Worm (Caenorhabditis elegans) whole organism, mixed stage, embryonic: ENCODE results near the gene B0563.10.

Experiments used
- M03D4.4 ChIP-seq: sonication (generic microtip); optimal IDR thresholded peaks from 2 replicates; lab custom pipeline; 2017; ENCODE audit warnings: mild to moderate bottlenecking, missing genetic modification characterization, missing compliant biosample characterization
- bed-3 ChIP-seq: fragments of 200-800 bp; sonication (Bioruptor generic); optimal IDR thresholded peaks from 3 replicates; lab custom pipeline; 2018; ENCODE audit warnings: mild to moderate bottlenecking, missing genetic modification characterization, moderate library complexity, missing compliant biosample characterization
- blmp-1 ChIP-seq: fragments of 150-350 bp; optimal IDR thresholded peaks from 2 replicates; lab custom pipeline; 2014; ENCODE audit warnings: missing biosample characterization, missing genetic modification characterization
- ceh-39 ChIP-seq: fragments of 150-350 bp; optimal IDR thresholded peaks from 2 replicates; lab custom pipeline; 2014; ENCODE audit warnings: missing biosample characterization, missing genetic modification characterization
- ceh-43 ChIP-seq: fragments of 200-800 bp; sonication (Bioruptor generic); optimal IDR thresholded peaks from 2 replicates; lab custom pipeline; 2018; ENCODE audit warnings: mild to moderate bottlenecking, missing genetic modification characterization, moderate library complexity, missing compliant biosample characterization
- ceh-83 ChIP-seq: fragments of 200-800 bp; sonication (Bioruptor generic); optimal IDR thresholded peaks from 2 replicates; lab custom pipeline; 2018; ENCODE audit warnings: mild to moderate bottlenecking, missing genetic modification characterization, missing compliant biosample characterization
- ces-1 ChIP-seq: fragments of 150-350 bp; optimal IDR thresholded peaks from 2 replicates; lab custom pipeline; 2014; ENCODE audit warnings: missing biosample characterization, missing genetic modification reagents, missing genetic modification characterization
- cnd-1 ChIP-seq: fragments of 200-800 bp; sonication (Bioruptor generic); optimal IDR thresholded peaks from 2 replicates; lab custom pipeline; 2018; ENCODE audit warnings: mild to moderate bottlenecking, missing genetic modification characterization, missing compliant biosample characterization
- drap-1 ChIP-seq: fragments of 200-800 bp; sonication (Bioruptor generic); optimal IDR thresholded peaks from 3 replicates; lab custom pipeline; 2018; ENCODE audit warnings: mild to moderate bottlenecking, missing genetic modification characterization, missing compliant biosample characterization
- elt-1 ChIP-seq: sonication (generic microtip); optimal IDR thresholded peaks from 2 replicates; lab custom pipeline; 2017; ENCODE audit warnings: missing genetic modification characterization, mild to moderate bottlenecking, missing compliant biosample characterization, antibody characterized with exemption, moderate library complexity, borderline replicate concordance; ENCODE audit not compliant: insufficient read depth
- elt-3 ChIP-seq: fragments of 150-350 bp; optimal IDR thresholded peaks from 2 replicates; lab custom pipeline; 2014; ENCODE audit warnings: missing biosample characterization, missing genetic modification characterization
- flh-1 ChIP-seq: fragments of 200-800 bp; sonication (Bioruptor generic); optimal IDR thresholded peaks from 2 replicates; lab custom pipeline; 2018; ENCODE audit warnings: mild to moderate bottlenecking, missing genetic modification characterization, moderate library complexity, missing compliant biosample characterization
- ham-2 ChIP-seq: fragments of 200-800 bp; sonication (Bioruptor generic); optimal IDR thresholded peaks from 2 replicates; lab custom pipeline; 2018; ENCODE audit warnings: mild to moderate bottlenecking, missing genetic modification characterization, missing compliant biosample characterization
- hlh-1 ChIP-seq: fragments of 150-350 bp; optimal IDR thresholded peaks from 2 replicates; lab custom pipeline; 2014; ENCODE audit warnings: missing biosample characterization, missing genetic modification reagents, missing genetic modification characterization
- lin-13 ChIP-seq: fragments of 150-350 bp; optimal IDR thresholded peaks from 2 replicates; lab custom pipeline; 2014; ENCODE audit warnings: missing biosample characterization, missing genetic modification characterization
- lin-32 ChIP-seq: fragments of 200-800 bp; sonication (Bioruptor generic); optimal IDR thresholded peaks from 2 replicates; lab custom pipeline; 2018; ENCODE audit warnings: mild to moderate bottlenecking, missing genetic modification characterization, missing compliant biosample characterization
- mab-5 ChIP-seq: fragments of 150-350 bp; optimal IDR thresholded peaks from 2 replicates; lab custom pipeline; 2014; ENCODE audit warnings: missing biosample characterization, missing genetic modification characterization
- mep-1 ChIP-seq: fragments of 150-350 bp; optimal IDR thresholded peaks from 2 replicates; lab custom pipeline; 2017; ENCODE audit warnings: missing biosample characterization, missing genetic modification reagents, missing genetic modification characterization, inconsistent platforms
- mls-2 ChIP-seq: sonication (generic microtip); optimal IDR thresholded peaks from 2 replicates; lab custom pipeline; 2016; ENCODE audit warnings: mild to moderate bottlenecking, missing genetic modification characterization, moderate library complexity, missing compliant biosample characterization
- nhr-12 ChIP-seq: fragments of 150-350 bp; optimal IDR thresholded peaks from 2 replicates; lab custom pipeline; 2014; ENCODE audit warnings: missing biosample characterization, missing genetic modification characterization
- nhr-2 ChIP-seq: fragments of 150-350 bp; optimal IDR thresholded peaks from 2 replicates; lab custom pipeline; 2014; ENCODE audit warnings: missing biosample characterization, missing genetic modification characterization
- nhr-237 ChIP-seq: fragments of 150-350 bp; optimal IDR thresholded peaks from 2 replicates; lab custom pipeline; 2014; ENCODE audit warnings: missing biosample characterization, missing genetic modification characterization
- nhr-28 ChIP-seq: fragments of 150-350 bp; optimal IDR thresholded peaks from 2 replicates; lab custom pipeline; 2014; ENCODE audit warnings: missing biosample characterization, missing genetic modification characterization
- pha-4 ChIP-seq: fragments of 150-350 bp; optimal IDR thresholded peaks from 2 replicates; lab custom pipeline; 2018; ENCODE audit warnings: missing biosample characterization, missing genetic modification reagents, missing genetic modification characterization
- snpc-4 ChIP-seq: fragments of 150-350 bp; optimal IDR thresholded peaks from 2 replicates; lab custom pipeline; 2014; ENCODE audit warnings: missing biosample characterization, missing genetic modification characterization
- sptf-1 ChIP-seq: sonication (generic microtip); optimal IDR thresholded peaks from 2 replicates; lab custom pipeline; 2017; ENCODE audit warnings: mild to moderate bottlenecking, missing genetic modification characterization, moderate library complexity, missing compliant biosample characterization
- tbx-8 ChIP-seq: fragments of 200-800 bp; sonication (Bioruptor generic); optimal IDR thresholded peaks from 2 replicates; lab custom pipeline; 2018; ENCODE audit warnings: mild to moderate bottlenecking, missing genetic modification characterization, moderate library complexity, missing compliant biosample characterization
- unc-120 ChIP-seq: sonication (generic microtip); optimal IDR thresholded peaks from 2 replicates; lab custom pipeline; 2017; ENCODE audit warnings: missing genetic modification characterization, missing compliant biosample characterization; ENCODE audit not compliant: poor library complexity, severe bottlenecking
- unc-39 ChIP-seq: fragments of 150-350 bp; optimal IDR thresholded peaks from 2 replicates; lab custom pipeline; 2014; ENCODE audit warnings: missing biosample characterization, missing genetic modification characterization
- unc-62 ChIP-seq: fragments of 150-350 bp; optimal IDR thresholded peaks from 2 replicates; lab custom pipeline; 2014; ENCODE audit warnings: missing biosample characterization, missing genetic modification reagents, missing genetic modification characterization
- zip-8 ChIP-seq: fragments of 150-350 bp; optimal IDR thresholded peaks from 2 replicates; lab custom pipeline; 2014; ENCODE audit warnings: missing biosample characterization, missing genetic modification characterization
- ztf-11 ChIP-seq: fragments of 150-350 bp; optimal IDR thresholded peaks from 2 replicates; lab custom pipeline; 2014; ENCODE audit warnings: missing biosample characterization, missing genetic modification characterization

Gene B0563.10

DNA sequence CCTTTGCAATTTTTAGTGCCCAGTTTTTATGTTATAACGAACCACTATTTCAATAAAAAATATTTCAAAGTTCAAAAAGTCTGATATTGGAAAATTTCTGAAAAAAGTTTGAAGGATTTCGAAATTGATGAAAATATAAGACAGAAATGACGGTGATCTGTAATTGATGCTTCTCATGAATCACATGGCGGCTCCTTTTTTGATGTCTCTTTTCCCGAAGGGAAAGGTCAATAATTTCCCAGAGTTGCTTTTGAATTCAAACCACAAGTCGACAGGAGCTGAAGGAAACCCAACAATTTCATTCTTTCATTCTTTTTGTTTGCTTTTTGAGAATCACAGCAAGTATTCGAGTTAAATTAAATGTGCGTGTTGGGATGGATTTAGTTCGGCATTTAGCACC lies 5.2 kb upstream of the B0563.10 start, which contains the start of gene B0563.18:
TSS of gene B0563.18 (plus strand) at position 301 of the 400 bp plus-strand sequence.
- no peak for TF ChIP-seq ham-2 (GFP tag; lab: Kevin White, UChicago)
- no peak for TF ChIP-seq ceh-43 (GFP tag; lab: Kevin White, UChicago)
- no peak for TF ChIP-seq nhr-12 (tag; lab: Kevin White, UChicago)
- no peak for TF ChIP-seq elt-3 (tag; lab: Kevin White, UChicago)
- no peak for TF ChIP-seq unc-39
- TF ChIP-seq unc-120 (tag; lab: Kevin White, UChicago): no peak
- TF ChIP-seq ceh-39: no peak
- TF ChIP-seq lin-13 (tag; lab: Kevin White, UChicago): no peak
- no peak for TF ChIP-seq nhr-2 (tag; lab: Kevin White, UChicago)
- TF ChIP-seq nhr-237: no peak

DNA sequence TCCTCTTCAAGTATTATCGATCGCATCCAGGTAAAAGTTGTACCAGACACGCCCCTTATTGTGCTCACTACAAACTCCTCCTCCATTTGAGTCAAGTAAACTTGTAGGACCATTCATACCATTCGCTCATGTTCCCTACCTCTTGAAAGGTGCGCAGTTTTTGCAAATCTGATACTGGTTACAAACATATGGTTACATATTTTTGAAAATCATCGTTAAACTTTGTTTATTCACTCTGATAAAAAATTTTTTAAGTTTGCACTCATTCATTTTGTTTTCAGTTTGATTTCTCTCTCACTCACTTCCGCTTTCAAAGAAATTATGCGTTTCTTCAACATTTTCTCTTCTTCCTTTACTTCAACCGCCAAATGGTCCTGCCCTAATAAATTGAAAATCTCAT lies 4.2 kb upstream of the B0563.10 start, which contains the start of gene B0563.1:
TSS of gene B0563.1 (plus strand) at position 301 of the 400 bp plus-strand sequence.
- TF ChIP-seq hlh-1 (no peak), lin-13 (tag; lab: Kevin White, UChicago) (no peak), ham-2 (GFP tag; lab: Kevin White, UChicago) (no peak)

DNA sequence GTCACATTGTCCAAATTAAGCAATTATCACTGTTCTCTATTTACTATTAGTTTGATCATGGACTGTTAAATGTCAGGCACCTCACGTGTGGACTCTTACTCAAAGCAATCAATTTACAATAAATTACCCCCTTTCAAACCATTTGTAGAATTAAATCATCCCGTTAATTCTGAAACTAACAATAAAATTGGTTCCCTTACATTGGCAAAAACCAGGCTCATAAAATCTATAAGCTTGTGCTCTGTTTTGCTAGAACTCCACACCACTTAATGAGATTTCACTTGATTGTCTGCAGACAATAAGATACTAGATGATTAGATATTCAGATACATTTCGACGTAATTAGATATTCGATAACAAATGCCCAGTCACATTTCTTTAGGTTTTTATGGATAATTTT lies 3.0 kb upstream of the B0563.10 start:
- TF ChIP-seq mep-1 (tag; lab: Kevin White, UChicago) (no peak), drap-1 (GFP tag; lab: Kevin White, UChicago) (no peak), ceh-43 (GFP tag; lab: Kevin White, UChicago) (no peak), ces-1 (GFP tag; lab: Kevin White, UChicago) (no peak), elt-1 (no peak), ztf-11 (tag; lab: Kevin White, UChicago) (no peak), unc-120 (tag; lab: Kevin White, UChicago) (no peak), nhr-28 (no peak), nhr-12 (tag; lab: Kevin White, UChicago) (no peak), ceh-83 (no peak), unc-39 (no peak), cnd-1 (tag; lab: Kevin White, UChicago) (no peak), snpc-4 (no peak), elt-3 (tag; lab: Kevin White, UChicago) (no peak)
- TF ChIP-seq, all 35 proteins: peak for 0

DNA sequence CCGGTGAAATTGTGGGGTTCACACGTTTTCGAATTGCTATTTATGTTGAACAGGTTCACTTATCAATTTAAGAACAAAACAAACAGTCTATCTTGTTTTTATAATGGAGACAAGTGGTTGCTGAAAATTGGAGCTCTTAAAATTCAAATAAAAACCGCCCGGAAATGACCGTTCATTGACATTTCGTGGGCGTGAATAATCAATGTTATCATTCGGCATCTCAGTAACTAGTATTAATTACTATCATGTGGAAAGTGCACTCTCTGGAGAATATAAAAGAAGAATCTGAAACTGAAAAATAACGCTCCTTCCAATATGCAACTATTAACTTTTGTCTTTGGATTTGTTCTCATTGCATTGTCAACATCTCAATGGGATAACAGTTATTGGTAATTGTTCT lies 1.2 kb upstream of the B0563.10 start, which contains the start of gene B0563.9:
TSS of gene B0563.9 (plus strand) at position 301 of the 400 bp plus-strand sequence.
- TF ChIP-seq mls-2 (tag; lab: Kevin White, UChicago): no peak
- no peak for TF ChIP-seq sptf-1
- no peak for TF ChIP-seq lin-13 (tag; lab: Kevin White, UChicago)
- TF ChIP-seq zip-8 (tag; lab: Kevin White, UChicago): no peak
- TF ChIP-seq lin-32 (GFP tag; lab: Kevin White, UChicago): no peak
- TF ChIP-seq ceh-43 (GFP tag; lab: Kevin White, UChicago): no peak
- TF ChIP-seq mab-5 (tag; lab: Kevin White, UChicago): no peak
- no peak for TF ChIP-seq tbx-8
- TF ChIP-seq ces-1 (GFP tag; lab: Kevin White, UChicago): no peak
- TF ChIP-seq blmp-1 (tag; lab: Kevin White, UChicago): no peak
- TF ChIP-seq M03D4.4 (tag; lab: Kevin White, UChicago): no peak
- no peak for TF ChIP-seq ceh-39
- TF ChIP-seq ceh-83: no peak
- no peak for TF ChIP-seq hlh-1
- TF ChIP-seq snpc-4: no peak
- no peak for TF ChIP-seq nhr-28
- TF ChIP-seq drap-1 (GFP tag; lab: Kevin White, UChicago): no peak
- no peak for TF ChIP-seq elt-1
- TF ChIP-seq elt-3 (tag; lab: Kevin White, UChicago): no peak
- no peak for TF ChIP-seq unc-120 (tag; lab: Kevin White, UChicago)

DNA sequence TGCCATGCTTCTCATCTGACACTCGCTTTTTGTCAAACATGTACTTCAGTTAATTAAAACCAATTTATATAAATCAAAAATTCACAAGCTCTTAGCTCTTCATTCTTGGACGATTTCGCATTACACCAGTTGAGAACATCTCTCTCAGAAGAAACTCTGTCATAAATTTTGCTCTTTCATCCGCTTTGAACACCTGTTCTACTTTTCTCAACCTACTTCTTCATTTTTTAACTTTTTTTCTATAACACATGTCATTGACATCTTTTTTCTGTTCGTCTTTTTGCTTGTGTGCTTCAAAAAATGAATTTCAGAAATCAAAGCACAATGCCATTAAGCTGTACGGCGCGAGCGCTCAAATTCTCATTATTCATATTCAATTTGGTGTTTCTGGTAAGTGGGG lies 4.2 kb downstream of the B0563.10 start, which contains the start of gene tsp-11:
TSS of gene tsp-11 (plus strand) at position 301 of the 400 bp plus-strand sequence.
- TF ChIP-seq mep-1 (tag; lab: Kevin White, UChicago) (no peak), drap-1 (GFP tag; lab: Kevin White, UChicago) (no peak), snpc-4 (no peak), elt-3 (tag; lab: Kevin White, UChicago) (no peak), hlh-1 (no peak), nhr-28 (no peak), bed-3 (no peak), ces-1 (GFP tag; lab: Kevin White, UChicago) (no peak), pha-4 (tag; lab: Kevin White, UChicago) (no peak), ceh-83 (no peak), mab-5 (tag; lab: Kevin White, UChicago) (no peak), unc-62 (GFP tag; lab: Kevin White, UChicago) (no peak), tbx-8 (no peak), nhr-237 (no peak), unc-120 (tag; lab: Kevin White, UChicago) (no peak), flh-1 (no peak), nhr-12 (tag; lab: Kevin White, UChicago) (no peak), ceh-39 (no peak)
- TF ChIP-seq, all 35 proteins: peak for 0
